Fruit fly (Drosophila melanogaster) whole organism, wandering third instar larva: ENCODE data around the gene RpS29.

Source experiments
- Abd-B ChIP-seq: fragments of >200 bp; optimal IDR thresholded peaks from 2 replicates; lab custom pipeline; 2017; ENCODE audit warnings: missing biosample characterization, missing genetic modification characterization
- CG32264 ChIP-seq: fragments of 200-800 bp; sonication (Bioruptor generic); optimal IDR thresholded peaks from 2 replicates; lab custom pipeline; 2016; ENCODE audit warnings: missing biosample characterization, missing genetic modification characterization
- CG9705 ChIP-seq: fragments of 200-800 bp; sonication (Bioruptor generic); optimal IDR thresholded peaks from 2 replicates; lab custom pipeline; 2018; ENCODE audit warnings: missing biosample characterization, mild to moderate bottlenecking, missing genetic modification characterization
- Dfd ChIP-seq: fragments of >200 bp; optimal IDR thresholded peaks from 2 replicates; lab custom pipeline; 2017; ENCODE audit warnings: missing biosample characterization, missing genetic modification characterization
- Dif ChIP-seq: fragments of 200-275, 200-300 bp; sonication (Bioruptor generic); optimal IDR thresholded peaks from 2 replicates; lab custom pipeline; 2018; ENCODE audit warnings: missing biosample characterization, missing genetic modification characterization; ENCODE audit not compliant: partially characterized antibody
- GATAd ChIP-seq: sonication (Bioruptor generic); optimal IDR thresholded peaks from 2 replicates; lab custom pipeline; 2016; ENCODE audit warnings: missing biosample characterization, missing genetic modification characterization
- HLH106 ChIP-seq: fragments of 200-800 bp; optimal IDR thresholded peaks from 3 replicates; lab custom pipeline; 2019; ENCODE audit warnings: missing biosample characterization, mild to moderate bottlenecking, missing genetic modification characterization, moderate library complexity
- Hr78 ChIP-seq: fragments of >200 bp; optimal IDR thresholded peaks from 2 replicates; lab custom pipeline; 2017; ENCODE audit warnings: missing biosample characterization, missing genetic modification characterization
- Hr83 ChIP-seq: fragments of 200-300 bp; sonication (Bioruptor generic); optimal IDR thresholded peaks from 2 replicates; lab custom pipeline; 2016; ENCODE audit warnings: missing biosample characterization, mild to moderate bottlenecking, missing genetic modification characterization, moderate library complexity; ENCODE audit not compliant: poor library complexity, severe bottlenecking
- Jra ChIP-seq: sonication (Bioruptor generic); optimal IDR thresholded peaks from 2 replicates; lab custom pipeline; 2016; ENCODE audit warnings: missing biosample characterization, missing genetic modification characterization
- Mio ChIP-seq: sonication (Bioruptor generic); optimal IDR thresholded peaks from 2 replicates; lab custom pipeline; 2016; ENCODE audit warnings: missing biosample characterization, missing genetic modification characterization
- Myc ChIP-seq: fragments of >200 bp; optimal IDR thresholded peaks from 2 replicates; lab custom pipeline; 2017
- N ChIP-seq: fragments of >200 bp; optimal IDR thresholded peaks from 2 replicates; lab custom pipeline; 2018; ENCODE audit warnings: missing biosample characterization, missing external identifiers, missing genetic modification characterization
- OdsH ChIP-seq: fragments of 200-800 bp; sonication (Bioruptor generic); optimal IDR thresholded peaks from 2 replicates; lab custom pipeline; 2016; ENCODE audit warnings: missing biosample characterization, mild to moderate bottlenecking, missing genetic modification characterization
- Rel ChIP-seq, 2 experiments: fragments of 200-800 bp; sonication (Bioruptor generic) in 1 of 2; optimal IDR thresholded peaks; 2 replicates in 1 of 2; 3 replicates in 1 of 2; lab custom pipeline; 2016 to 2019; ENCODE audit warnings: mild to moderate bottlenecking in 2 of 2, missing biosample characterization in 2 of 2, missing genetic modification characterization in 2 of 2, moderate library complexity in 1 of 2
- Sp1 ChIP-seq: fragments of 200-800 bp; sonication (Bioruptor generic); optimal IDR thresholded peaks from 3 replicates; lab custom pipeline; 2019; ENCODE audit warnings: missing biosample characterization, mild to moderate bottlenecking, missing genetic modification characterization, moderate library complexity
- Vsx2 ChIP-seq: fragments of 200-300, 225-300 bp; sonication (Bioruptor generic); optimal IDR thresholded peaks from 2 replicates; lab custom pipeline; 2018; ENCODE audit warnings: missing biosample characterization, missing genetic modification characterization; ENCODE audit not compliant: partially characterized antibody
- br ChIP-seq: fragments of 200-800 bp; sonication (Bioruptor generic); optimal IDR thresholded peaks from 2 replicates; lab custom pipeline; 2016; ENCODE audit warnings: missing biosample characterization, missing genetic modification characterization
- dl ChIP-seq, 2 experiments: fragments of 175-275, 200-275 bp in 1 of 2; fragments of 200-275 bp in 1 of 2; sonication (Bioruptor generic); optimal IDR thresholded peaks; lab custom pipeline; 2018; ENCODE audit warnings: mild to moderate bottlenecking in 2 of 2, missing biosample characterization in 2 of 2, missing genetic modification characterization in 2 of 2, moderate library complexity in 2 of 2; ENCODE audit not compliant: partially characterized antibody in 2 of 2, insufficient read depth in 1 of 2
- dmrt93B ChIP-seq: fragments of 200-800 bp; sonication (Bioruptor generic); optimal IDR thresholded peaks from 2 replicates; lab custom pipeline; 2018; ENCODE audit warnings: missing biosample characterization, mild to moderate bottlenecking, missing genetic modification characterization
- dsf ChIP-seq: sonication (Bioruptor generic); optimal IDR thresholded peaks from 2 replicates; lab custom pipeline; 2016; ENCODE audit warnings: missing biosample characterization, missing genetic modification characterization, borderline replicate concordance
- ey ChIP-seq: fragments of 200-800 bp; sonication (Bioruptor generic); optimal IDR thresholded peaks from 2 replicates; lab custom pipeline; 2016; ENCODE audit warnings: missing biosample characterization, missing genetic modification characterization
- foxo ChIP-seq, 2 experiments: fragments of 200-800 bp; sonication (Bioruptor generic); optimal IDR thresholded peaks; 2 replicates in 1 of 2; 3 replicates in 1 of 2; lab custom pipeline; 2016 to 2017; ENCODE audit warnings: missing biosample characterization in 2 of 2, missing genetic modification characterization in 2 of 2
- fru ChIP-seq: fragments of 200-800 bp; sonication (Bioruptor generic); optimal IDR thresholded peaks from 3 replicates; lab custom pipeline; 2016; ENCODE audit warnings: missing biosample characterization, mild to moderate bottlenecking, missing genetic modification characterization
- jim ChIP-seq: fragments of 175-275, 200-325 bp; sonication (Bioruptor generic); optimal IDR thresholded peaks from 2 replicates; lab custom pipeline; 2016; ENCODE audit warnings: missing biosample characterization, mild to moderate bottlenecking, missing genetic modification characterization
- lola ChIP-seq: fragments of >200 bp; optimal IDR thresholded peaks from 2 replicates; lab custom pipeline; 2017; ENCODE audit warnings: missing biosample characterization, missing genetic modification characterization
- pan ChIP-seq: fragments of >200 bp; optimal IDR thresholded peaks from 2 replicates; lab custom pipeline; 2017
- psq ChIP-seq: fragments of 200-800 bp; sonication (Bioruptor generic); optimal IDR thresholded peaks from 3 replicates; lab custom pipeline; 2017; ENCODE audit warnings: missing biosample characterization, mild to moderate bottlenecking, missing genetic modification characterization, moderate library complexity
- rgr ChIP-seq: fragments of 200-800 bp; sonication (Bioruptor generic); optimal IDR thresholded peaks from 3 replicates; lab custom pipeline; 2016; ENCODE audit warnings: missing biosample characterization, mild to moderate bottlenecking, missing genetic modification characterization
- sv ChIP-seq: fragments of 200-800 bp; sonication (Bioruptor generic); optimal IDR thresholded peaks from 3 replicates; lab custom pipeline; 2016; ENCODE audit warnings: missing biosample characterization, missing genetic modification characterization
- tai ChIP-seq: sonication (Bioruptor generic); optimal IDR thresholded peaks from 2 replicates; lab custom pipeline; 2016; ENCODE audit warnings: missing biosample characterization, missing genetic modification characterization
- usp ChIP-seq: fragments of >200 bp; optimal IDR thresholded peaks from 2 replicates; lab custom pipeline; 2017; ENCODE audit warnings: missing biosample characterization, missing genetic modification characterization
- woc ChIP-seq: sonication (Bioruptor generic); optimal IDR thresholded peaks from 2 replicates; lab custom pipeline; 2016; ENCODE audit warnings: missing biosample characterization, mild to moderate bottlenecking, missing genetic modification characterization

RpS29 gene

dm6 chr3R:9747272-9747874 is 30.5 kb upstream of the RpS29 start, which contains the start of gene CG12948:
TSS of gene CG12948 (minus strand) at chr3R:9747744.
- TF ChIP-seq psq (GFP tag; lab: Kevin White, UChicago), result peak; percentile 53
- TF ChIP-seq HLH106, result peak; percentile 79
- peak; percentile 51 for TF ChIP-seq ey
- peak; percentile 74 for TF ChIP-seq CG9705 (GFP tag; lab: Kevin White, UChicago)
- no peak for TF ChIP-seq Vsx2
- TF ChIP-seq br, result peak; percentile 80
- no peak for TF ChIP-seq Hr83 (GFP tag; lab: Kevin White, UChicago)
- peak; percentile 55 for TF ChIP-seq OdsH (GFP tag; lab: Kevin White, UChicago)
- TF ChIP-seq CG32264, result no peak
- no peak for TF ChIP-seq Rel (GFP tag; optimal IDR thresholded peaks at IDR 0.05; lab: Kevin White, UChicago)
- TF ChIP-seq Rel (tag; optimal IDR thresholded peaks at IDR 0.05; lab: Kevin White, UChicago), result peak; percentile 65
- no peak for TF ChIP-seq N (GFP tag; lab: Kevin White, UChicago)
- TF ChIP-seq dsf (GFP tag; lab: Kevin White, UChicago), result peak; percentile 10
- no peak for TF ChIP-seq Mio
- no peak for TF ChIP-seq usp (GFP tag; lab: Kevin White, UChicago)
- peak in 1 of 2 experiments; percentile 32 for TF ChIP-seq foxo (GFP tag; optimal IDR thresholded peaks at IDR 0.05; lab: Kevin White, UChicago)
- no peak for TF ChIP-seq jim (GFP tag; lab: Kevin White, UChicago)
- peak; percentile 50 for TF ChIP-seq Myc
- TF ChIP-seq Sp1 (GFP tag; lab: Kevin White, UChicago), result peak; percentile 76
- peak; percentile 17 for TF ChIP-seq Dif
- peak; percentile 96 for TF ChIP-seq woc (GFP tag; lab: Kevin White, UChicago)
- TF ChIP-seq rgr (GFP tag; lab: Kevin White, UChicago), result peak; percentile 73
- TF ChIP-seq Hr78 (GFP tag; lab: Kevin White, UChicago), result no peak
- TF ChIP-seq tai (GFP tag; lab: Kevin White, UChicago), result no peak
- TF ChIP-seq sv (GFP tag; lab: Kevin White, UChicago), result peak; percentile 55

- TF ChIP-seq tai (GFP tag; lab: Kevin White, UChicago) (no peak), dsf (GFP tag; lab: Kevin White, UChicago) (no peak), woc (GFP tag; lab: Kevin White, UChicago) (no peak), sv (GFP tag; lab: Kevin White, UChicago) (no peak), rgr (GFP tag; lab: Kevin White, UChicago) (no peak), lola (GFP tag; lab: Kevin White, UChicago) (no peak), GATAd (GFP tag; lab: Kevin White, UChicago) (no peak), Sp1 (GFP tag; lab: Kevin White, UChicago) (no peak), Dfd (GFP tag; lab: Kevin White, UChicago) (no peak), Abd-B (GFP tag; lab: Kevin White, UChicago) (no peak), dl (GFP tag; optimal IDR thresholded peaks at IDR 0.05; lab: Kevin White, UChicago; ENCODE audit: insufficient read depth in 1 of 2, partially characterized antibody in 2 of 2) (no peak), pan (lab: Kevin White, UChicago) (no peak), psq (GFP tag; lab: Kevin White, UChicago) (no peak), HLH106 (no peak), Vsx2 (no peak), CG32264 (no peak)
Measured at dm6 chr3R:9747875-9747899, 30.2 kb upstream of the RpS29 start, which contains the start of gene PpD3. TSS of gene PpD3 (plus strand) at chr3R:9747875.

- TF ChIP-seq fru (GFP tag; lab: Kevin White, UChicago) (no peak), dmrt93B (GFP tag; lab: Kevin White, UChicago) (no peak), dsf (GFP tag; lab: Kevin White, UChicago) (no peak), CG9705 (GFP tag; lab: Kevin White, UChicago) (no peak), jim (GFP tag; lab: Kevin White, UChicago) (no peak), Hr78 (GFP tag; lab: Kevin White, UChicago) (no peak), Myc (no peak), tai (GFP tag; lab: Kevin White, UChicago) (no peak), rgr (GFP tag; lab: Kevin White, UChicago) (no peak), foxo (GFP tag; optimal IDR thresholded peaks at IDR 0.05; lab: Kevin White, UChicago) (no peak)
- TF ChIP-seq, all 38 proteins: peak for 0
Measured at dm6 chr3R:9747900-9748663, 29.8 kb upstream of the RpS29 start.

- TF ChIP-seq rgr (GFP tag; lab: Kevin White, UChicago), result no peak
- no peak for TF ChIP-seq Abd-B (GFP tag; lab: Kevin White, UChicago)
- no peak for TF ChIP-seq Rel (GFP tag; optimal IDR thresholded peaks at IDR 0.05; lab: Kevin White, UChicago)
- TF ChIP-seq Rel (tag; optimal IDR thresholded peaks at IDR 0.05; lab: Kevin White, UChicago), result no peak
- no peak for TF ChIP-seq fru (GFP tag; lab: Kevin White, UChicago)
- no peak for TF ChIP-seq Jra (GFP tag; lab: Kevin White, UChicago)
Measured at dm6 chr3R:9754487-9754886, 23.4 kb upstream of the RpS29 start, which contains the start of gene Tti1. TSS of gene Tti1 (minus strand) at chr3R:9754686.
